Worm (Caenorhabditis elegans) whole organism, L2 larva: ENCODE results near the gene C35B1.5.

Experiments
- ZK546.5 ChIP-seq: sonication (generic microtip); optimal IDR thresholded peaks from 2 replicates; lab custom pipeline; 2017; ENCODE audit warnings: missing biosample characterization, missing genetic modification characterization
- ceh-82 ChIP-seq: fragments of 150-350 bp; optimal IDR thresholded peaks from 2 replicates; lab custom pipeline; 2014; ENCODE audit warnings: missing biosample characterization, missing genetic modification characterization
- egl-27 ChIP-seq: sonication (generic microtip); optimal IDR thresholded peaks from 3 replicates; lab custom pipeline; 2017; ENCODE audit warnings: missing biosample characterization, missing genetic modification reagents, missing genetic modification characterization
- elt-3 ChIP-seq: sonication (generic microtip); optimal IDR thresholded peaks from 2 replicates; lab custom pipeline; 2017; ENCODE audit warnings: missing biosample characterization, missing genetic modification characterization
- nhr-23 ChIP-seq: fragments of 150-350 bp; optimal IDR thresholded peaks from 2 replicates; lab custom pipeline; 2014; ENCODE audit warnings: missing biosample characterization, missing genetic modification reagents, missing genetic modification characterization
- nhr-77 ChIP-seq: fragments of 150-350 bp; optimal IDR thresholded peaks from 2 replicates; lab custom pipeline; 2014; ENCODE audit warnings: missing biosample characterization, missing genetic modification characterization
- snpc-4 ChIP-seq: fragments of 150-350 bp; optimal IDR thresholded peaks from 2 replicates; lab custom pipeline; 2014; ENCODE audit warnings: missing biosample characterization, missing genetic modification characterization
- unc-62 ChIP-seq: fragments of 150-350 bp; optimal IDR thresholded peaks from 2 replicates; lab custom pipeline; 2014; ENCODE audit warnings: missing biosample characterization, missing genetic modification reagents, missing genetic modification characterization
- ztf-11 ChIP-seq: sonication (generic microtip); optimal IDR thresholded peaks from 2 replicates; lab custom pipeline; 2017; ENCODE audit warnings: missing biosample characterization, missing genetic modification characterization

DNA sequence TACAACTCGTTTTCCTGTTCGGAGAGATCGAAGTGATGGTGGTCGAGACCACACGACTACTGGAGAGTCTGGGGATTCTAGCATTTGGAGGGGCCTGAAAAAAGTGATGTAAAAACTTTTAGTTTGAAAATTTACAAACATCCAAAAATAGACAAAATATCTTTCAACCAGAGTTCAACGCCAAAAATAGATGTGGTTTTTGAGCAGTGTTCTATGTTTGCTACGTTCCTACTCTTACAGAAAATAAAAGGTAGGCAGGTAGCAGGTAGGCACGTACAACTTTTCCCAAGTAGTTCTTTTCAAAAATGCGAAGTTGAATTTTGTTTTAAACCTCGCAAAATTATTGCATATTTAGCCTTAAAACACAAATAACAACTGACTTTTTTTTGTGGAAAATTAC, 28.4 kb upstream of the C35B1.5 start, which contains the start of gene F49F1.14:
- TF ChIP-seq ztf-11 (tag; lab: Kevin White, UChicago) (no peak), egl-27 (no peak), ceh-82 (tag; lab: Kevin White, UChicago) (no peak), elt-3 (tag; lab: Kevin White, UChicago) (no peak), snpc-4 (no peak), nhr-77 (tag; lab: Kevin White, UChicago) (no peak), ZK546.5 (tag; lab: Kevin White, UChicago) (no peak), nhr-23 (tag; lab: Kevin White, UChicago) (no peak), unc-62 (GFP tag; lab: Kevin White, UChicago) (no peak)
